Worm (Caenorhabditis elegans) whole organism, L4 larva: ENCODE measurements around the gene F41C6.6.

Source experiments
- F26F4.8 ChIP-seq: fragments of 200-800 bp; sonication (Bioruptor generic); conservative IDR thresholded peaks from 2 replicates; pipeline ENCODE4 v1.3.6; 2022; ENCODE audit warnings: missing genetic modification characterization, missing compliant biosample characterization
- F49E8.2 ChIP-seq: sonication (generic microtip); optimal IDR thresholded peaks from 2 replicates; lab custom pipeline; 2016; ENCODE audit warnings: missing compliant biosample characterization, mild to moderate bottlenecking, missing genetic modification characterization, borderline replicate concordance
- R02D3.7 ChIP-seq: fragments of 150-350 bp; sonication (generic microtip); optimal IDR thresholded peaks from 3 replicates; lab custom pipeline; 2014; ENCODE audit warnings: missing biosample characterization, missing genetic modification characterization
- Y105C5A.15 ChIP-seq: fragments of 200-800 bp; sonication (Bioruptor generic); IDR thresholded peaks from 2 replicates; pipeline ENCODE4 v1.3.6; 2022; ENCODE audit warnings: missing genetic modification characterization, missing compliant biosample characterization
- aha-1 ChIP-seq: fragments of 150-350 bp; peaks from one replicate; lab custom pipeline; 2014; ENCODE audit warnings: missing biosample characterization, missing genetic modification characterization
- aly-2 ChIP-seq: sonication (generic microtip); optimal IDR thresholded peaks from 2 replicates; lab custom pipeline; 2018; ENCODE audit warnings: missing biosample characterization, missing genetic modification characterization
- ama-1 ChIP-seq: fragments of 150-350 bp; optimal IDR thresholded peaks from 2 replicates; lab custom pipeline; 2014; ENCODE audit warnings: inconsistent platforms, mixed read lengths
- attf-4 ChIP-seq: sonication (generic microtip); optimal IDR thresholded peaks from 3 replicates; lab custom pipeline; 2017; ENCODE audit warnings: missing biosample characterization, missing genetic modification characterization
- ceh-20 ChIP-seq: fragments of 200-800 bp; sonication (Bioruptor generic); IDR thresholded peaks from 2 replicates; pipeline ENCODE4 v1.3.6; 2022; ENCODE audit warnings: missing genetic modification reagents, missing genetic modification characterization, missing compliant biosample characterization
- ceh-32 ChIP-seq: sonication (generic microtip); optimal IDR thresholded peaks from 2 replicates; lab custom pipeline; 2016; ENCODE audit warnings: mild to moderate bottlenecking, missing genetic modification characterization, missing compliant biosample characterization; ENCODE audit not compliant: poor library complexity
- ceh-44 ChIP-seq: fragments of 200-800 bp; sonication (Bioruptor generic); IDR thresholded peaks from 2 replicates; pipeline ENCODE4 v1.3.6; 2022; ENCODE audit warnings: missing genetic modification reagents, missing genetic modification characterization, missing compliant biosample characterization
- ceh-62 ChIP-seq: sonication (generic microtip); optimal IDR thresholded peaks from 2 replicates; lab custom pipeline; 2017; ENCODE audit warnings: missing biosample characterization, missing genetic modification characterization
- ceh-82 ChIP-seq: sonication (generic microtip); optimal IDR thresholded peaks from 2 replicates; lab custom pipeline; 2017; ENCODE audit warnings: missing biosample characterization, missing genetic modification characterization
- ces-1 ChIP-seq: fragments of 150-350 bp; sonication (generic microtip); optimal IDR thresholded peaks from 4 replicates; lab custom pipeline; 2014; ENCODE audit warnings: missing biosample characterization, missing genetic modification reagents, missing genetic modification characterization
- daf-16 ChIP-seq, 3 experiments: sonication (generic microtip); optimal IDR thresholded peaks; 2 replicates each; lab custom pipeline; 2016 to 2017; ENCODE audit warnings: missing genetic modification characterization in 3 of 3, missing genetic modification reagents in 3 of 3, mild to moderate bottlenecking in 2 of 3, missing compliant biosample characterization in 2 of 3, missing biosample characterization in 1 of 3, moderate library complexity in 1 of 3
- dmd-6 ChIP-seq: fragments of 200-800 bp; sonication (Bioruptor generic); IDR thresholded peaks from 2 replicates; pipeline ENCODE4 v1.3.6; 2022; ENCODE audit warnings: missing genetic modification reagents, missing genetic modification characterization, missing compliant biosample characterization
- dmd-9 ChIP-seq: fragments of 200-800 bp; sonication (Bioruptor generic); IDR thresholded peaks from 2 replicates; pipeline ENCODE4 v1.3.6; 2022; ENCODE audit warnings: missing genetic modification reagents, missing genetic modification characterization, missing compliant biosample characterization
- dpl-1 ChIP-seq: fragments of 150-350 bp; optimal IDR thresholded peaks from 2 replicates; lab custom pipeline; 2014; ENCODE audit warnings: missing biosample characterization, missing genetic modification reagents, missing genetic modification characterization
- dve-1 ChIP-seq: sonication (generic microtip); optimal IDR thresholded peaks from 2 replicates; lab custom pipeline; 2017; ENCODE audit warnings: antibody characterized with exemption, mild to moderate bottlenecking, missing genetic modification characterization, missing compliant biosample characterization; ENCODE audit not compliant: insufficient read depth
- egl-27 ChIP-seq: sonication (generic microtip); optimal IDR thresholded peaks from 3 replicates; lab custom pipeline; 2017; ENCODE audit warnings: missing biosample characterization, missing genetic modification reagents, missing genetic modification characterization
- fkh-10 ChIP-seq: fragments of 150-350 bp; optimal IDR thresholded peaks from 2 replicates; lab custom pipeline; 2014; ENCODE audit warnings: missing biosample characterization, missing genetic modification reagents, missing genetic modification characterization
- fos-1 ChIP-seq: fragments of 150-350 bp; optimal IDR thresholded peaks from 2 replicates; lab custom pipeline; 2014; ENCODE audit warnings: missing biosample characterization, missing genetic modification characterization
- hlh-30 ChIP-seq: sonication (generic microtip); optimal IDR thresholded peaks from 2 replicates; lab custom pipeline; 2017; ENCODE audit warnings: antibody characterized with exemption, mild to moderate bottlenecking, missing genetic modification characterization, missing compliant biosample characterization; ENCODE audit not compliant: insufficient read depth
- lim-7 ChIP-seq: fragments of 200-800 bp; sonication (Bioruptor generic); IDR thresholded peaks from 2 replicates; pipeline ENCODE4 v1.3.6; 2022; ENCODE audit warnings: missing genetic modification characterization, missing compliant biosample characterization
- lin-13 ChIP-seq: fragments of 150-350 bp; optimal IDR thresholded peaks from 2 replicates; lab custom pipeline; 2014; ENCODE audit warnings: missing biosample characterization, missing genetic modification reagents, missing genetic modification characterization
- lir-3 ChIP-seq: sonication (generic microtip); optimal IDR thresholded peaks from 2 replicates; lab custom pipeline; 2016; ENCODE audit warnings: mild to moderate bottlenecking, missing genetic modification characterization, missing compliant biosample characterization
- lsy-2 ChIP-seq, 2 experiments: fragments of 150-350 bp in 1 of 2; sonication (generic microtip) in 1 of 2; optimal IDR thresholded peaks; 2 replicates each; lab custom pipeline; 2014 to 2017; ENCODE audit warnings: missing biosample characterization in 2 of 2, missing genetic modification characterization in 2 of 2
- mes-2 ChIP-seq: sonication (generic microtip); optimal IDR thresholded peaks from 2 replicates; lab custom pipeline; 2016; ENCODE audit warnings: missing genotype, mild to moderate bottlenecking, missing genetic modification characterization, missing compliant biosample characterization; ENCODE audit not compliant: poor library complexity, severe bottlenecking
- mxl-3 ChIP-seq: fragments of 200-800 bp; sonication (Bioruptor generic); optimal IDR thresholded peaks from 2 replicates; lab custom pipeline; 2018; ENCODE audit warnings: mild to moderate bottlenecking, missing genetic modification characterization, missing compliant biosample characterization
- nhr-111 ChIP-seq: fragments of 200-800 bp; sonication (Bioruptor generic); optimal IDR thresholded peaks from 2 replicates; lab custom pipeline; 2018; ENCODE audit warnings: mild to moderate bottlenecking, missing genetic modification characterization, missing compliant biosample characterization
- nhr-237 ChIP-seq: sonication (generic microtip); optimal IDR thresholded peaks from 2 replicates; lab custom pipeline; 2017; ENCODE audit warnings: missing biosample characterization, missing genetic modification characterization
- nhr-25 ChIP-seq: sonication (generic microtip); optimal IDR thresholded peaks from 2 replicates; lab custom pipeline; 2017; ENCODE audit warnings: missing genetic modification characterization, mild to moderate bottlenecking, missing compliant biosample characterization, antibody characterized with exemption, moderate library complexity, borderline replicate concordance; ENCODE audit not compliant: insufficient read depth
- nhr-28 ChIP-seq: fragments of 150-350 bp; optimal IDR thresholded peaks from 2 replicates; lab custom pipeline; 2014; ENCODE audit warnings: missing biosample characterization, missing genetic modification characterization
- nhr-42 ChIP-seq: fragments of 200-800 bp; sonication (Bioruptor generic); IDR thresholded peaks from 2 replicates; pipeline ENCODE4 v1.3.6; 2022; ENCODE audit warnings: missing genetic modification characterization, missing compliant biosample characterization
- nhr-48 ChIP-seq: sonication (generic microtip); optimal IDR thresholded peaks from 2 replicates; lab custom pipeline; 2016; ENCODE audit warnings: mild to moderate bottlenecking, missing genetic modification characterization, missing compliant biosample characterization
- nhr-6 ChIP-seq: fragments of 150-350 bp; optimal IDR thresholded peaks from 2 replicates; lab custom pipeline; 2014; ENCODE audit warnings: missing biosample characterization, missing genetic modification characterization
- nhr-77 ChIP-seq: fragments of 150-350 bp; optimal IDR thresholded peaks from 2 replicates; lab custom pipeline; 2014; ENCODE audit warnings: missing biosample characterization, missing genetic modification characterization
- php-3 ChIP-seq: fragments of 200-800 bp; sonication (Bioruptor generic); IDR thresholded peaks from 2 replicates; pipeline ENCODE4 v1.3.6; 2022; ENCODE audit warnings: missing genetic modification reagents, missing genetic modification characterization, missing compliant biosample characterization
- rbr-2 ChIP-seq: sonication (generic microtip); optimal IDR thresholded peaks from 2 replicates; lab custom pipeline; 2016; ENCODE audit warnings: missing genotype, missing genetic modification characterization, missing compliant biosample characterization
- saeg-2 ChIP-seq: fragments of 200-800 bp; sonication (Bioruptor generic); IDR thresholded peaks from 2 replicates; pipeline ENCODE4 v1.3.6; 2022; ENCODE audit warnings: missing genetic modification reagents, missing genetic modification characterization, missing compliant biosample characterization
- skn-1 ChIP-seq: fragments of 150-350 bp; optimal IDR thresholded peaks from 2 replicates; lab custom pipeline; 2014; ENCODE audit warnings: missing biosample characterization, missing genetic modification characterization
- snpc-1.2 ChIP-seq: fragments of 200-800 bp; sonication (Bioruptor generic); IDR thresholded peaks from 2 replicates; pipeline ENCODE4 v1.3.6; 2022; ENCODE audit warnings: missing genetic modification reagents, missing genetic modification characterization, missing compliant biosample characterization
- snpc-4 ChIP-seq: fragments of 150-350 bp; optimal IDR thresholded peaks from 2 replicates; lab custom pipeline; 2014; ENCODE audit warnings: missing biosample characterization, missing genetic modification characterization
- spr-3 ChIP-seq: fragments of 200-800 bp; sonication (Bioruptor generic); optimal IDR thresholded peaks from 2 replicates; lab custom pipeline; 2018; ENCODE audit warnings: mild to moderate bottlenecking, missing genetic modification characterization, missing compliant biosample characterization
- tag-97 ChIP-seq: fragments of 200-800 bp; sonication (Bioruptor generic); IDR thresholded peaks from 2 replicates; pipeline ENCODE4 v1.3.6; 2022; ENCODE audit warnings: missing genetic modification characterization, missing compliant biosample characterization
- tra-1 ChIP-seq: fragments of 200-800 bp; sonication (Bioruptor generic); IDR thresholded peaks from 2 replicates; pipeline ENCODE4 v1.3.6; 2022; ENCODE audit warnings: missing genetic modification reagents, missing genetic modification characterization, missing compliant biosample characterization
- unc-39 ChIP-seq: sonication (generic microtip); optimal IDR thresholded peaks from 2 replicates; lab custom pipeline; 2017; ENCODE audit warnings: missing biosample characterization, missing genetic modification characterization
- vab-7 ChIP-seq: fragments of 200-800 bp; sonication (Bioruptor generic); IDR thresholded peaks from 2 replicates; pipeline ENCODE4 v1.3.6; 2022; ENCODE audit warnings: missing genetic modification reagents, missing genetic modification characterization, missing compliant biosample characterization
- zip-11 ChIP-seq: fragments of 200-800 bp; sonication (Bioruptor generic); IDR thresholded peaks from 2 replicates; pipeline ENCODE4 v1.3.6; 2022; ENCODE audit warnings: missing genetic modification characterization, missing compliant biosample characterization
- zip-2 ChIP-seq: fragments of 150-350 bp; optimal IDR thresholded peaks from 2 replicates; lab custom pipeline; 2014; ENCODE audit warnings: missing biosample characterization, missing genetic modification characterization
- ztf-11 ChIP-seq: fragments of 150-350 bp; optimal IDR thresholded peaks from 2 replicates; lab custom pipeline; 2014; ENCODE audit warnings: missing biosample characterization, missing genetic modification characterization

Gene F41C6.6

ce11 chrX:6902958-6903357, 21.3 kb upstream of the F41C6.6 start:
- no peak for TF ChIP-seq R02D3.7 (tag; lab: Kevin White, UChicago)
- peak; percentile 43 for TF ChIP-seq nhr-6 (tag; lab: Kevin White, UChicago)
- TF ChIP-seq nhr-237 (tag; lab: Kevin White, UChicago): no peak
- TF ChIP-seq dve-1 (tag; lab: Kevin White, UChicago): peak; percentile 63
- TF ChIP-seq ama-1 (lab: Kevin White, UChicago): no peak
- peak in 1 of 2 experiments; percentile 42 for TF ChIP-seq lsy-2 (tag; optimal IDR thresholded peaks at IDR 0.05; lab: Kevin White, UChicago)
- TF ChIP-seq Y105C5A.15 (GFP tag; lab: Robert Waterston, UW): 0 out of 2 replicates have a peak, but pooled peaks have one; percentile 80
- TF ChIP-seq zip-11: no peak
- TF ChIP-seq php-3 (GFP tag; lab: Robert Waterston, UW): peak; percentile 75
- peak; percentile 27 for TF ChIP-seq zip-2 (tag; lab: Kevin White, UChicago)
- peak; percentile 83 for TF ChIP-seq snpc-1.2 (GFP tag; lab: Robert Waterston, UW)
- peak; percentile 70 for TF ChIP-seq mxl-3 (GFP tag; lab: Kevin White, UChicago)
- TF ChIP-seq ceh-62 (tag; lab: Kevin White, UChicago): no peak
- no peak for TF ChIP-seq ces-1 (GFP tag; lab: Kevin White, UChicago)
- peak; percentile 73 for TF ChIP-seq hlh-30
- no peak for TF ChIP-seq spr-3 (GFP tag; lab: Kevin White, UChicago)
- peak; percentile 70 for TF ChIP-seq dmd-6 (GFP tag; lab: Robert Waterston, UW)
- no peak for TF ChIP-seq ceh-82 (tag; lab: Kevin White, UChicago)
- TF ChIP-seq lin-13: no peak
- peak; percentile 87 for TF ChIP-seq F26F4.8 (GFP tag; lab: Robert Waterston, UW)
- no peak for TF ChIP-seq egl-27 (tag; lab: Kevin White, UChicago)
- TF ChIP-seq aly-2: no peak
- no peak for TF ChIP-seq dpl-1 (GFP tag; lab: Kevin White, UChicago)
- TF ChIP-seq fos-1 (tag; lab: Kevin White, UChicago): no peak
- TF ChIP-seq lir-3 (tag; lab: Kevin White, UChicago): peak; percentile 60
- no peak for TF ChIP-seq attf-4 (tag; lab: Kevin White, UChicago)
- TF ChIP-seq aha-1 (tag; lab: Kevin White, UChicago): peak; percentile 61
- peak; percentile 82 for TF ChIP-seq mes-2 (tag; lab: Kevin White, UChicago)
- peak; percentile 87 for TF ChIP-seq tra-1 (GFP tag; lab: Robert Waterston, UW)
- no peak for TF ChIP-seq snpc-4 (tag; lab: Kevin White, UChicago)
- TF ChIP-seq fkh-10 (GFP tag; lab: Kevin White, UChicago): no peak
- TF ChIP-seq ceh-44: 0 out of 2 replicates have a peak, but pooled peaks have one; percentile 30
- no peak for TF ChIP-seq nhr-77
- TF ChIP-seq dmd-9: peak; percentile 74
- TF ChIP-seq ztf-11: no peak
- TF ChIP-seq ceh-32: no peak
- peak; percentile 46 for TF ChIP-seq nhr-48
- no peak for TF ChIP-seq nhr-42 (GFP tag; lab: Robert Waterston, UW)
- TF ChIP-seq nhr-111: no peak
- TF ChIP-seq skn-1 (tag; lab: Kevin White, UChicago): no peak
- TF ChIP-seq saeg-2 (GFP tag; lab: Robert Waterston, UW): no peak
- peak; percentile 63; the same call in 1 of the 2 replicates for TF ChIP-seq ceh-20 (GFP tag; lab: Robert Waterston, UW)
- TF ChIP-seq tag-97 (GFP tag; lab: Robert Waterston, UW): no peak
- no peak for TF ChIP-seq unc-39 (tag; lab: Kevin White, UChicago)
- peak; percentile 79 for TF ChIP-seq vab-7 (GFP tag; lab: Robert Waterston, UW)
- TF ChIP-seq nhr-25 (tag; lab: Kevin White, UChicago): no peak
- peak; percentile 79 for TF ChIP-seq lim-7
- TF ChIP-seq nhr-28 (tag; lab: Kevin White, UChicago): peak; percentile 56
- peak; percentile 55 for TF ChIP-seq rbr-2 (tag; lab: Kevin White, UChicago)
- no peak for TF ChIP-seq F49E8.2 (tag; lab: Kevin White, UChicago)
- TF ChIP-seq daf-16 (GFP tag; optimal IDR thresholded peaks at IDR 0.05; lab: Kevin White, UChicago): peak; percentile 49 to 79
- TF ChIP-seq daf-16 (tag; optimal IDR thresholded peaks at IDR 0.05; lab: Kevin White, UChicago): peak; percentile 63
